Worm (Caenorhabditis elegans): ENCODE results near the gene T23D5.8.

DNA sequence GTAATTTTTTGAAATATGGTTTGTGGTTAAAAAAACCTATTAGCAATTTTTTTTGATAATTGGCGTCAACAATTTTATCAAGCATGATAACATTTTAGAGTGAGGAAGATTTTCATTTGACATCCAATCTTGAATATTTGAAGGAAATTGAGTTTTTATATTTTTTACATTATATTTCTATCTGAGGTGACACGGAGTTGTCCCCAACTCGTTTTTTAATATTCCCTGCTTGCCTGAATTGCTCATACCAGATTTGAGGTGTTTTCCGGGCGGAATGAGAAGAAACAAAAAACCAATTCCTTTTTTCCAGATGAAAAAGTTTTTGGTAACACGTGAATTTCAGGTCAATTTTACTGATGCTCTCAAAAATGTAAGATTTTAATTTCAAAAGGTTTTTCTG is 28.7 kb downstream of the T23D5.8 start, which contains the start of gene Y6E2A.7:
- TF ChIP-seq fkh-10 (GFP tag; optimal IDR thresholded peaks at IDR 0.05) (no peak), ama-1 (optimal IDR thresholded peaks at IDR 0.05) (no peak), nhr-28 (tag; optimal IDR thresholded peaks at IDR 0.05) (no peak)

Data from whole organism, L3 larva.